Worm (Caenorhabditis elegans): ENCODE data around the gene Y54G2A.52.
"Not testable (repeated sequence)": the region's sequence is repeated elsewhere in the genome, so short reads cannot be mapped to it uniquely, and the experiment has no call there.

- not testable (repeated sequence) for TF ChIP-seq pha-4 (tag; optimal IDR thresholded peaks at IDR 0.05); F55B11.4 (tag; optimal IDR thresholded peaks at IDR 0.05; ENCODE audit: borderline replicate concordance, insufficient read depth); lin-26 (GFP tag; IDR thresholded peaks at IDR 0.05)
Observed at ce11 chrIV:2788389-2788788, 10.1 kb downstream of the Y54G2A.52 start, which contains the start of gene atln-1.

Measured in whole organism, young adult.